Fruit fly (Drosophila melanogaster) whole organism: ENCODE measurements around the gene Bulli.

Source experiments
- CG8478 ChIP-seq: fragments of >200 bp; optimal IDR thresholded peaks from 2 replicates; lab custom pipeline; 2018; ENCODE audit warnings: inconsistent platforms
- Dll ChIP-seq: fragments of >200 bp; optimal IDR thresholded peaks from 2 replicates; lab custom pipeline; 2017
- EcR ChIP-seq, 2 experiments: fragments of >200 bp; optimal IDR thresholded peaks; 2 replicates each; lab custom pipeline; 2017; ENCODE audit warnings: missing biosample characterization in 2 of 2, missing genetic modification characterization in 2 of 2, missing genetic modification reagents in 2 of 2
- pan ChIP-seq: fragments of >200 bp; optimal IDR thresholded peaks from 2 replicates; lab custom pipeline; 2017
- psq ChIP-seq: fragments of >200 bp; optimal IDR thresholded peaks from 2 replicates; lab custom pipeline; 2017
- usp ChIP-seq: fragments of >200 bp; optimal IDR thresholded peaks from 2 replicates; lab custom pipeline; 2017; ENCODE audit warnings: missing biosample characterization, missing genetic modification characterization, mixed read lengths

Bulli gene

dm6 chr3L:6488405-6488804, at the start of gene Bulli, which contains the start of gene CG10147:
Gene Bulli, plus strand, starts transcription at chr3L:6488681.
Gene CG10147, minus strand, starts transcription at chr3L:6488424.
- TF ChIP-seq psq (lab: Kevin White, UChicago), result no peak

- no peak for TF ChIP-seq psq (lab: Kevin White, UChicago)
- no peak for TF ChIP-seq usp (GFP tag; lab: Kevin White, UChicago)
Measured at dm6 chr3L:6439713-6440461, 48.6 kb upstream of the Bulli start.

- TF ChIP-seq pan (lab: Kevin White, UChicago), result no peak
- TF ChIP-seq psq (lab: Kevin White, UChicago), result no peak
- TF ChIP-seq usp (GFP tag; lab: Kevin White, UChicago), result no peak
- no peak for TF ChIP-seq CG8478 (lab: Kevin White, UChicago)
- no peak for TF ChIP-seq Dll (lab: Kevin White, UChicago)
Measured at dm6 chr3L:6440462-6440811, 48.0 kb upstream of the Bulli start.

dm6 chr3L:6443235-6443634, 45.2 kb upstream of the Bulli start:
- TF ChIP-seq EcR (GFP tag; optimal IDR thresholded peaks at IDR 0.05; lab: Kevin White, UChicago), result no peak
- no peak for TF ChIP-seq usp (GFP tag; lab: Kevin White, UChicago)
- no peak for TF ChIP-seq Dll (lab: Kevin White, UChicago)
- no peak for TF ChIP-seq pan (lab: Kevin White, UChicago)
- TF ChIP-seq CG8478 (lab: Kevin White, UChicago), result no peak
- no peak for TF ChIP-seq psq (lab: Kevin White, UChicago)

dm6 chr3L:6446553-6446952, 41.9 kb upstream of the Bulli start:
- no peak for TF ChIP-seq EcR (GFP tag; optimal IDR thresholded peaks at IDR 0.05; lab: Kevin White, UChicago)
- TF ChIP-seq Dll (lab: Kevin White, UChicago), result no peak
- no peak for TF ChIP-seq usp (GFP tag; lab: Kevin White, UChicago)
- no peak for TF ChIP-seq CG8478 (lab: Kevin White, UChicago)

- TF ChIP-seq usp (GFP tag; lab: Kevin White, UChicago) (no peak), EcR (GFP tag; optimal IDR thresholded peaks at IDR 0.05; lab: Kevin White, UChicago) (no peak), pan (lab: Kevin White, UChicago) (no peak), CG8478 (lab: Kevin White, UChicago) (no peak), psq (lab: Kevin White, UChicago) (no peak), Dll (lab: Kevin White, UChicago) (no peak)
Measured at dm6 chr3L:6447203-6447602, 41.3 kb upstream of the Bulli start.

dm6 chr3L:6447708-6448107, 40.8 kb upstream of the Bulli start:
- TF ChIP-seq pan (lab: Kevin White, UChicago) (no peak), psq (lab: Kevin White, UChicago) (no peak), usp (GFP tag; lab: Kevin White, UChicago) (no peak), EcR (GFP tag; optimal IDR thresholded peaks at IDR 0.05; lab: Kevin White, UChicago) (no peak), Dll (lab: Kevin White, UChicago) (no peak), CG8478 (lab: Kevin White, UChicago) (no peak)

- TF ChIP-seq pan (lab: Kevin White, UChicago), result no peak
- TF ChIP-seq psq (lab: Kevin White, UChicago), result no peak
- no peak for TF ChIP-seq EcR (GFP tag; optimal IDR thresholded peaks at IDR 0.05; lab: Kevin White, UChicago)
- TF ChIP-seq usp (GFP tag; lab: Kevin White, UChicago), result no peak
- TF ChIP-seq CG8478 (lab: Kevin White, UChicago), result no peak
- TF ChIP-seq Dll (lab: Kevin White, UChicago), result no peak
Measured at dm6 chr3L:6449159-6449664, 39.3 kb upstream of the Bulli start.

- TF ChIP-seq Dll (lab: Kevin White, UChicago) (no peak), CG8478 (lab: Kevin White, UChicago) (no peak), pan (lab: Kevin White, UChicago) (no peak), usp (GFP tag; lab: Kevin White, UChicago) (no peak), EcR (GFP tag; optimal IDR thresholded peaks at IDR 0.05; lab: Kevin White, UChicago) (no peak), psq (lab: Kevin White, UChicago) (no peak)
Measured at dm6 chr3L:6451572-6451971, 36.9 kb upstream of the Bulli start.

- TF ChIP-seq Dll (lab: Kevin White, UChicago) (no peak), psq (lab: Kevin White, UChicago) (no peak), EcR (GFP tag; optimal IDR thresholded peaks at IDR 0.05; lab: Kevin White, UChicago) (no peak), CG8478 (lab: Kevin White, UChicago) (no peak), pan (lab: Kevin White, UChicago) (no peak)
Measured at dm6 chr3L:6452347-6452746, 36.1 kb upstream of the Bulli start.

- TF ChIP-seq Dll (lab: Kevin White, UChicago) (no peak), psq (lab: Kevin White, UChicago) (no peak), CG8478 (lab: Kevin White, UChicago) (no peak), EcR (GFP tag; optimal IDR thresholded peaks at IDR 0.05; lab: Kevin White, UChicago) (no peak), pan (lab: Kevin White, UChicago) (no peak), usp (GFP tag; lab: Kevin White, UChicago) (no peak)
Measured at dm6 chr3L:6453482-6453881, 35.0 kb upstream of the Bulli start.

- TF ChIP-seq Dll (lab: Kevin White, UChicago) (no peak), psq (lab: Kevin White, UChicago) (no peak), CG8478 (lab: Kevin White, UChicago) (no peak), usp (GFP tag; lab: Kevin White, UChicago) (no peak), EcR (GFP tag; optimal IDR thresholded peaks at IDR 0.05; lab: Kevin White, UChicago) (no peak), pan (lab: Kevin White, UChicago) (no peak)
Measured at dm6 chr3L:6455383-6455782, 33.1 kb upstream of the Bulli start.
